Fruit fly (Drosophila melanogaster): ENCODE results near the gene CG1486.

CG1486 gene

dm6 chrX:21366311-21366990 is 42.6 kb downstream of the CG1486 start (continued):
- TF ChIP-seq Spps (tag; optimal IDR thresholded peaks at IDR 0.05): peak; percentile 78
- no peak for TF ChIP-seq sna (GFP tag; IDR thresholded peaks at IDR 0.05; ENCODE audit: partially characterized antibody)
- TF ChIP-seq Aef1 (GFP tag; IDR thresholded peaks at IDR 0.05): peak; percentile 89
- TF ChIP-seq sens (GFP tag): peak; percentile 91
- TF ChIP-seq kni (GFP tag; optimal IDR thresholded peaks at IDR 0.05): peak; percentile 84
- TF ChIP-seq CG32532 (GFP tag; IDR thresholded peaks at IDR 0.05): peak; percentile 86
- TF ChIP-seq tap (tag; optimal IDR thresholded peaks at IDR 0.05): peak; percentile 91
- TF ChIP-seq yki (optimal IDR thresholded peaks at IDR 0.05): no peak
- TF ChIP-seq CG13775 (GFP tag; optimal IDR thresholded peaks at IDR 0.05): peak; percentile 88
- TF ChIP-seq wek (GFP tag; optimal IDR thresholded peaks at IDR 0.05): peak; percentile 43
- peak; percentile 71 for TF ChIP-seq CG18764 (GFP tag; optimal IDR thresholded peaks at IDR 0.05)
- no peak for TF ChIP-seq Dfd (GFP tag; optimal IDR thresholded peaks at IDR 0.05)
- peak; percentile 71 for TF ChIP-seq Lhr (GFP tag; optimal IDR thresholded peaks at IDR 0.05)
- peak; percentile 76 for TF ChIP-seq Max (GFP tag; optimal IDR thresholded peaks at IDR 0.05)
- TF ChIP-seq CG11456 (GFP tag; IDR thresholded peaks at IDR 0.05): peak; percentile 83
- TF ChIP-seq Optix (GFP tag; IDR thresholded peaks at IDR 0.05): peak; percentile 70; the same call in 2 of the 3 replicates
- TF ChIP-seq Sox102F (GFP tag; optimal IDR thresholded peaks at IDR 0.05): peak; percentile 94
- TF ChIP-seq abd-A (tag; optimal IDR thresholded peaks at IDR 0.05): no peak
- TF ChIP-seq Side (GFP tag; optimal IDR thresholded peaks at IDR 0.05): no peak
- TF ChIP-seq Xrp1 (GFP tag; IDR thresholded peaks at IDR 0.05): peak; percentile 85
- peak; percentile 77 for TF ChIP-seq CG8281 (tag; optimal IDR thresholded peaks at IDR 0.05)
- TF ChIP-seq bsh (GFP tag; optimal IDR thresholded peaks at IDR 0.05): peak; percentile 48 to 90
- peak; percentile 70 for TF ChIP-seq slou (GFP tag; optimal IDR thresholded peaks at IDR 0.05)
- TF ChIP-seq CG12942 (GFP tag; optimal IDR thresholded peaks at IDR 0.05): peak; percentile 77
- TF ChIP-seq CG9215 (GFP tag; IDR thresholded peaks at IDR 0.05): peak; percentile 89
- TF ChIP-seq CG12219 (GFP tag; optimal IDR thresholded peaks at IDR 0.05): peak; percentile 83
- TF ChIP-seq pzg (GFP tag; optimal IDR thresholded peaks at IDR 0.05): no peak
- no peak for TF ChIP-seq ERR (GFP tag; optimal IDR thresholded peaks at IDR 0.05)
- peak; percentile 84 for TF ChIP-seq CG4404 (GFP tag; IDR thresholded peaks at IDR 0.05)
- peak; percentile 25 for TF ChIP-seq bigmax (GFP tag; optimal IDR thresholded peaks at IDR 0.05)
- no peak; the same call in 1 of the 2 replicates for TF ChIP-seq CG13287 (GFP tag; IDR thresholded peaks at IDR 0.05; ENCODE audit: partially characterized antibody)
- TF ChIP-seq CG9609 (GFP tag; optimal IDR thresholded peaks at IDR 0.05): peak; percentile 17
- TF ChIP-seq HmgD (GFP tag; optimal IDR thresholded peaks at IDR 0.05): no peak
- TF ChIP-seq CHES-1-like (GFP tag; optimal IDR thresholded peaks at IDR 0.05): peak; percentile 41
- TF ChIP-seq sob (GFP tag; IDR thresholded peaks at IDR 0.05): peak; percentile 85
- TF ChIP-seq org-1 (GFP tag; optimal IDR thresholded peaks at IDR 0.05): peak; percentile 91
- peak; percentile 87 for TF ChIP-seq ranshi (GFP tag; IDR thresholded peaks at IDR 0.05)
- peak; percentile 97 for TF ChIP-seq CG10543 (GFP tag; optimal IDR thresholded peaks at IDR 0.05)
- TF ChIP-seq Tbp (GFP tag; optimal IDR thresholded peaks at IDR 0.05): no peak
- TF ChIP-seq CG4820 (GFP tag; optimal IDR thresholded peaks at IDR 0.05): peak; percentile 83

dm6 chrX:21367363-21368072 is 43.7 kb downstream of the CG1486 start:
- TF ChIP-seq PHDP (tag; optimal IDR thresholded peaks at IDR 0.05) (peak; percentile 98), insv (GFP tag; optimal IDR thresholded peaks at IDR 0.05) (peak; percentile 39 to 83), tx (GFP tag; optimal IDR thresholded peaks at IDR 0.05) (peak; percentile 95), CG33557 (GFP tag; optimal IDR thresholded peaks at IDR 0.05) (peak; percentile 95), HLH54F (GFP tag; optimal IDR thresholded peaks at IDR 0.05) (peak; percentile 96), crp (GFP tag; optimal IDR thresholded peaks at IDR 0.05) (peak in 1 of 2 experiments; percentile 56), Pdp1 (GFP tag; optimal IDR thresholded peaks at IDR 0.05) (peak; percentile 93 to 98), Dip2 (GFP tag; IDR thresholded peaks at IDR 0.05) (peak; percentile 71), Hr51 (GFP tag; optimal IDR thresholded peaks at IDR 0.05) (peak; percentile 96 to 98), fd64A (GFP tag; optimal IDR thresholded peaks at IDR 0.05) (peak; percentile 96), CG8924 (tag; optimal IDR thresholded peaks at IDR 0.05) (peak; percentile 98)
